Worm (Caenorhabditis elegans) whole organism, early embryonic: Measurements from ENCODE around the gene cest-31.

Experiments
- B0310.2 ChIP-seq: sonication (generic microtip); optimal IDR thresholded peaks from 2 replicates; lab custom pipeline; 2016; ENCODE audit warnings: mild to moderate bottlenecking, missing genetic modification characterization, missing compliant biosample characterization
- F13C5.2 ChIP-seq: sonication (generic microtip); optimal IDR thresholded peaks from 2 replicates; lab custom pipeline; 2017; ENCODE audit warnings: mild to moderate bottlenecking, missing genetic modification characterization, inconsistent platforms, missing compliant biosample characterization
- aly-1 ChIP-seq: sonication (generic microtip); optimal IDR thresholded peaks from 2 replicates; lab custom pipeline; 2016; ENCODE audit warnings: missing genetic modification characterization, missing compliant biosample characterization
- ama-1 ChIP-seq: fragments of 150-350 bp; optimal IDR thresholded peaks from 2 replicates; lab custom pipeline; 2014
- ceh-13 ChIP-seq: fragments of 200-800 bp; sonication (Bioruptor generic); optimal IDR thresholded peaks from 2 replicates; lab custom pipeline; 2018; ENCODE audit warnings: mild to moderate bottlenecking, missing genetic modification characterization, missing compliant biosample characterization
- ceh-36 ChIP-seq: sonication (generic microtip); optimal IDR thresholded peaks from 2 replicates; lab custom pipeline; 2016; ENCODE audit warnings: missing genetic modification characterization, inconsistent platforms, missing compliant biosample characterization
- ets-7 ChIP-seq: sonication (generic microtip); optimal IDR thresholded peaks from 2 replicates; lab custom pipeline; 2016; ENCODE audit warnings: missing genotype, missing genetic modification characterization, missing compliant biosample characterization
- flt-1 ChIP-seq: fragments of 200-800 bp; sonication (Bioruptor generic); IDR thresholded peaks from 2 replicates; pipeline ENCODE4 v1.3.6; 2022; ENCODE audit warnings: missing genetic modification characterization, missing compliant biosample characterization
- hmbx-1 ChIP-seq: sonication (generic microtip); optimal IDR thresholded peaks from 2 replicates; lab custom pipeline; 2016; ENCODE audit warnings: mild to moderate bottlenecking, missing genetic modification characterization, missing compliant biosample characterization
- hmg-4 ChIP-seq: fragments of 200-800 bp; sonication (Bioruptor generic); optimal IDR thresholded peaks from 2 replicates; lab custom pipeline; 2018; ENCODE audit warnings: mild to moderate bottlenecking, missing genetic modification characterization, missing compliant biosample characterization
- hnd-1 ChIP-seq: sonication (generic microtip); optimal IDR thresholded peaks from 2 replicates; lab custom pipeline; 2016; ENCODE audit warnings: missing genetic modification characterization, missing compliant biosample characterization
- pes-1 ChIP-seq: fragments of 200-800 bp; sonication (Bioruptor generic); IDR thresholded peaks from 2 replicates; pipeline ENCODE4 v1.3.6; 2022; ENCODE audit warnings: missing genetic modification reagents, missing genetic modification characterization, missing compliant biosample characterization
- scrt-1 ChIP-seq: fragments of 200-800 bp; sonication (Bioruptor generic); IDR thresholded peaks from 2 replicates; pipeline ENCODE4 v1.3.6; 2022; ENCODE audit warnings: missing genetic modification characterization, missing compliant biosample characterization
- sea-1 ChIP-seq: fragments of 200-800 bp; sonication (Bioruptor generic); conservative IDR thresholded peaks from 2 replicates; pipeline ENCODE4 v1.3.6; 2022; ENCODE audit warnings: missing genetic modification characterization, missing compliant biosample characterization
- tbx-11 ChIP-seq: fragments of 200-800 bp; sonication (Bioruptor generic); IDR thresholded peaks from 2 replicates; pipeline ENCODE4 v1.3.6; 2022; ENCODE audit warnings: missing genetic modification characterization, missing compliant biosample characterization
- tbx-37 ChIP-seq: fragments of 200-800 bp; sonication (Bioruptor generic); conservative IDR thresholded peaks from 2 replicates; pipeline ENCODE4 v1.3.6; 2022; ENCODE audit warnings: missing genetic modification reagents, missing genetic modification characterization, missing compliant biosample characterization
- tra-4 ChIP-seq: sonication (generic microtip); optimal IDR thresholded peaks from 2 replicates; lab custom pipeline; 2017; ENCODE audit warnings: missing genetic modification characterization, missing compliant biosample characterization

Gene cest-31

ce11 chrV:6681501-6681900 is 7.4 kb downstream of the cest-31 start, which contains the start of gene egl-46:
Gene egl-46 (minus strand): TSS chrV:6681573.
- no peak for TF ChIP-seq ets-7
- TF ChIP-seq hnd-1: no peak
- no peak for TF ChIP-seq pes-1 (GFP tag; lab: Robert Waterston, UW)
- no peak for TF ChIP-seq sea-1 (GFP tag; lab: Robert Waterston, UW)
- TF ChIP-seq tbx-11 (GFP tag; lab: Robert Waterston, UW): no peak
- TF ChIP-seq tbx-37 (GFP tag; lab: Robert Waterston, UW): no peak
- no peak for TF ChIP-seq ceh-36 (tag; lab: Kevin White, UChicago)
- no peak for TF ChIP-seq ama-1 (lab: Kevin White, UChicago)
- no peak for TF ChIP-seq scrt-1 (GFP tag; lab: Robert Waterston, UW)
- no peak for TF ChIP-seq hmg-4 (GFP tag; lab: Kevin White, UChicago)

DNA sequence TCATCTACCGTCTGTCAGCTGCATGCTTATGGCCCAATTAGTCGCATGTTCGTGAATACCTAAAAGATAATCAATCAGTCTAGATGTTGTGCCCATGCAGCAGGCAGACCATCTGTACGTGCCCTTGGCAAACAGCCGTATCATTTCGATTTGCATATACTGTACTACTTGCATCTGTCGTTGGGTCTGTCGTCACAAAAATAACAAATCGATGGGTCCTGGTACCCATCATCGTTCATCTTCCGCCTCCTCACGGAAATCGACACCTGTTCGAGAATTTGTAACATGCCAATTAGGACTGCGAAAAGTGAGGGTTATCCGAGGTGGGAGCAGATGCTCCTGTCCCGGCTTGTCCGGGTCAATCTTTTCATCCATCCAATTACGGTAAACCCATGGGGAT is 9.2 kb downstream of the cest-31 start:
- TF ChIP-seq hmg-4 (GFP tag; lab: Kevin White, UChicago) (no peak), scrt-1 (GFP tag; lab: Robert Waterston, UW) (no peak), F13C5.2 (tag; lab: Kevin White, UChicago) (no peak), tbx-37 (GFP tag; lab: Robert Waterston, UW) (no peak), ama-1 (lab: Kevin White, UChicago) (no peak), ceh-13 (GFP tag; lab: Kevin White, UChicago) (no peak), flt-1 (GFP tag; lab: Robert Waterston, UW) (no peak), tra-4 (tag; lab: Kevin White, UChicago) (no peak), aly-1 (tag; lab: Kevin White, UChicago) (no peak), ceh-36 (tag; lab: Kevin White, UChicago) (no peak), tbx-11 (GFP tag; lab: Robert Waterston, UW) (no peak), sea-1 (GFP tag; lab: Robert Waterston, UW) (no peak), B0310.2 (tag; lab: Kevin White, UChicago) (no peak)

ce11 chrV:6683740-6684139 is 9.7 kb downstream of the cest-31 start:
- TF ChIP-seq ceh-36 (tag; lab: Kevin White, UChicago) (no peak), ama-1 (lab: Kevin White, UChicago) (no peak), flt-1 (GFP tag; lab: Robert Waterston, UW) (no peak), hnd-1 (no peak), tbx-37 (GFP tag; lab: Robert Waterston, UW) (no peak), F13C5.2 (tag; lab: Kevin White, UChicago) (no peak), hmg-4 (GFP tag; lab: Kevin White, UChicago) (no peak), tbx-11 (GFP tag; lab: Robert Waterston, UW) (no peak), pes-1 (GFP tag; lab: Robert Waterston, UW) (no peak), tra-4 (tag; lab: Kevin White, UChicago) (no peak), ceh-13 (GFP tag; lab: Kevin White, UChicago) (no peak), hmbx-1 (tag; lab: Kevin White, UChicago) (no peak), aly-1 (tag; lab: Kevin White, UChicago) (no peak), scrt-1 (GFP tag; lab: Robert Waterston, UW) (no peak), sea-1 (GFP tag; lab: Robert Waterston, UW) (no peak), ets-7 (no peak), B0310.2 (tag; lab: Kevin White, UChicago) (no peak)

- no peak for TF ChIP-seq sea-1 (GFP tag; lab: Robert Waterston, UW)
- TF ChIP-seq scrt-1 (GFP tag; lab: Robert Waterston, UW): no peak
- TF ChIP-seq ceh-36 (tag; lab: Kevin White, UChicago): peak; percentile 13
- no peak for TF ChIP-seq hmbx-1 (tag; lab: Kevin White, UChicago)
- no peak for TF ChIP-seq ama-1 (lab: Kevin White, UChicago)
- no peak for TF ChIP-seq flt-1 (GFP tag; lab: Robert Waterston, UW)
These were observed 10.5 kb downstream of the cest-31 start for ce11 chrV:6684541-6684940.

ce11 chrV:6685499-6685898 is 11.4 kb downstream of the cest-31 start:
- TF ChIP-seq hmg-4 (GFP tag; lab: Kevin White, UChicago) (peak; percentile 18), B0310.2 (tag; lab: Kevin White, UChicago) (no peak)

- no peak for TF ChIP-seq hnd-1
- TF ChIP-seq tra-4 (tag; lab: Kevin White, UChicago): no peak
- TF ChIP-seq ets-7: no peak
- TF ChIP-seq sea-1 (GFP tag; lab: Robert Waterston, UW): no peak
- TF ChIP-seq ceh-36 (tag; lab: Kevin White, UChicago): no peak
- TF ChIP-seq B0310.2 (tag; lab: Kevin White, UChicago): no peak
- TF ChIP-seq ceh-13 (GFP tag; lab: Kevin White, UChicago): no peak
- TF ChIP-seq F13C5.2 (tag; lab: Kevin White, UChicago): no peak
These were observed 11.9 kb downstream of the cest-31 start for ce11 chrV:6685963-6686362.

ce11 chrV:6688392-6688791 is 14.3 kb downstream of the cest-31 start, which contains the start of gene K11G9.5:
Gene K11G9.5 (minus strand): TSS chrV:6688492.
- TF ChIP-seq pes-1 (GFP tag; lab: Robert Waterston, UW) (no peak), ets-7 (no peak), F13C5.2 (tag; lab: Kevin White, UChicago) (no peak), sea-1 (GFP tag; lab: Robert Waterston, UW) (no peak), ceh-36 (tag; lab: Kevin White, UChicago) (no peak), aly-1 (tag; lab: Kevin White, UChicago) (no peak), hmbx-1 (tag; lab: Kevin White, UChicago) (no peak), tbx-37 (GFP tag; lab: Robert Waterston, UW) (no peak), ama-1 (lab: Kevin White, UChicago) (no peak), hnd-1 (no peak), ceh-13 (GFP tag; lab: Kevin White, UChicago) (no peak), tra-4 (tag; lab: Kevin White, UChicago) (no peak), tbx-11 (GFP tag; lab: Robert Waterston, UW) (no peak), B0310.2 (tag; lab: Kevin White, UChicago) (no peak), scrt-1 (GFP tag; lab: Robert Waterston, UW) (no peak), flt-1 (GFP tag; lab: Robert Waterston, UW) (no peak), hmg-4 (GFP tag; lab: Kevin White, UChicago) (no peak)
